Fruit fly (Drosophila melanogaster): ENCODE results near the gene Remo.

Remo gene

DNA sequence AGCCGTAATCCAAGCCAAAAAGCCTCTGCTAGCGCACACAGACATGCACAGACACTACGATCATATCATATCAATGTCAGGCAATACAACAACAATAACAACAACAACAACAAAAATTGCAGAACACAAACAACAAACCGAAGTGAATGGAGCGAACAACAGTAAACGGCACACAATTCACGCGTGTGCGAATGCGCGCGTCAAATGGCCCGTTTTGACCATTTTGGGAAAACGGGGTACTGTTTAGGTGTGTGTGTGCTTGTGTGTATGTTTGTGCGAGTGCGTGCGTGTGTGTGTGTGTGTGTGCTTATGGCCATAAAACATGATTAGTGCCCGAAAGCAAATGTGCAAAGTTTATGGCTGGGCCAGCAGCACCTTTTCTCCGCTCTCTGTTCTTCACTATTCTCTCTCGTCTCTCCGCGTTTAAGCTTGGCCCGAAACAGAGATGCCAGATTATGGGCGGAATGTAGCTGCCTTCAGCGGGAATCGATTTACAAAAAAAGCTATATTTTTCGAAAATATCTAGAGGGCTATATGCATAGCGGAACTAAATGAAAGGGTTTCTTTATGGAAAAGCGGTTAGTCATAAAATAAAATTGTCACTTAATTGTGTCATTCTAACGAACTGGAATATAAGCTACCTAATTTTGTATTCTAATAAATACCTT lies 13.1 kb downstream of the Remo start (continued):
- TF ChIP-seq gsb (GFP tag; IDR thresholded peaks at IDR 0.05) (no peak), Abd-B (GFP tag; optimal IDR thresholded peaks at IDR 0.05) (no peak), CG17912 (GFP tag; optimal IDR thresholded peaks at IDR 0.05) (no peak), sc (optimal IDR thresholded peaks at IDR 0.05) (no peak), sc (GFP tag; optimal IDR thresholded peaks at IDR 0.05) (no peak), CG8089 (GFP tag; optimal IDR thresholded peaks at IDR 0.05) (no peak), sd (tag; optimal IDR thresholded peaks at IDR 0.05) (peak; percentile 37), Drgx (GFP tag; IDR thresholded peaks at IDR 0.05) (no peak), dmrt11E (tag; optimal IDR thresholded peaks at IDR 0.05) (no peak), sens-2 (GFP tag; IDR thresholded peaks at IDR 0.05) (no peak), CG11723 (GFP tag; optimal IDR thresholded peaks at IDR 0.05) (no peak), CG30403 (GFP tag; optimal IDR thresholded peaks at IDR 0.05) (no peak), row (GFP tag; IDR thresholded peaks at IDR 0.05) (peak; percentile 46; the same call in 1 of the 3 replicates), Nf-YB (GFP tag; optimal IDR thresholded peaks at IDR 0.05) (no peak), Ets65A (GFP tag) (no peak), PHDP (tag; optimal IDR thresholded peaks at IDR 0.05) (no peak), wdn (GFP tag; IDR thresholded peaks at IDR 0.05) (no peak), CG2116 (GFP tag; optimal IDR thresholded peaks at IDR 0.05) (no peak), Mrtf (GFP tag; IDR thresholded peaks at IDR 0.05) (no peak), CG8359 (GFP tag; optimal IDR thresholded peaks at IDR 0.05; ENCODE audit: borderline replicate concordance) (no peak), p53 (GFP tag; optimal IDR thresholded peaks at IDR 0.05) (no peak), gem (tag; optimal IDR thresholded peaks at IDR 0.05) (no peak), CG7271 (tag; optimal IDR thresholded peaks at IDR 0.05) (no peak), NC2α (GFP tag; optimal IDR thresholded peaks at IDR 0.05) (no peak), prd (optimal IDR thresholded peaks at IDR 0.05) (no peak), prd (GFP tag; IDR thresholded peaks at IDR 0.05) (no peak), Sox100B (GFP tag; optimal IDR thresholded peaks at IDR 0.05) (no peak), zf30C (GFP tag; optimal IDR thresholded peaks at IDR 0.05) (no peak), CG33557 (GFP tag; optimal IDR thresholded peaks at IDR 0.05) (no peak), CG7928 (GFP tag; optimal IDR thresholded peaks at IDR 0.05) (no peak), jigr1 (GFP tag; IDR thresholded peaks at IDR 0.05) (no peak), CG7372 (GFP tag; IDR thresholded peaks at IDR 0.05) (no peak), CG4730 (GFP tag; IDR thresholded peaks at IDR 0.05) (no peak), Sry-δ (GFP tag; optimal IDR thresholded peaks at IDR 0.05) (no peak), cg (GFP tag; optimal IDR thresholded peaks at IDR 0.05) (peak; percentile 69), CG7987 (GFP tag; optimal IDR thresholded peaks at IDR 0.05) (no peak), Elba2 (GFP tag; optimal IDR thresholded peaks at IDR 0.05) (no peak), CG13894 (tag; optimal IDR thresholded peaks at IDR 0.05) (peak; percentile 18), vvl (GFP tag; IDR thresholded peaks at IDR 0.05) (0 out of 2 replicates have a peak, but pooled peaks have one; percentile 8), Ravus (GFP tag; IDR thresholded peaks at IDR 0.05) (no peak), CG13287 (GFP tag; IDR thresholded peaks at IDR 0.05; ENCODE audit: partially characterized antibody) (no peak; the same call in 1 of the 2 replicates), ewg (GFP tag; optimal IDR thresholded peaks at IDR 0.05) (no peak), Scr (GFP tag; IDR thresholded peaks at IDR 0.05; ENCODE audit: partially characterized antibody) (no peak), CG11093 (GFP tag; IDR thresholded peaks at IDR 0.05) (no peak), CG12744 (GFP tag; optimal IDR thresholded peaks at IDR 0.05) (no peak), Opbp (GFP tag; IDR thresholded peaks at IDR 0.05; ENCODE audit: partially characterized antibody) (no peak), danr (GFP tag; IDR thresholded peaks at IDR 0.05) (no peak), Eip74EF (GFP tag; optimal IDR thresholded peaks at IDR 0.05) (peak in 1 of 2 experiments; percentile 9), ara (GFP tag; IDR thresholded peaks at IDR 0.05) (no peak), Ptx1 (GFP tag; IDR thresholded peaks at IDR 0.05) (no peak)
